Fruit fly (Drosophila melanogaster): Measurements from ENCODE around the gene fiz.

The fiz gene

DNA sequence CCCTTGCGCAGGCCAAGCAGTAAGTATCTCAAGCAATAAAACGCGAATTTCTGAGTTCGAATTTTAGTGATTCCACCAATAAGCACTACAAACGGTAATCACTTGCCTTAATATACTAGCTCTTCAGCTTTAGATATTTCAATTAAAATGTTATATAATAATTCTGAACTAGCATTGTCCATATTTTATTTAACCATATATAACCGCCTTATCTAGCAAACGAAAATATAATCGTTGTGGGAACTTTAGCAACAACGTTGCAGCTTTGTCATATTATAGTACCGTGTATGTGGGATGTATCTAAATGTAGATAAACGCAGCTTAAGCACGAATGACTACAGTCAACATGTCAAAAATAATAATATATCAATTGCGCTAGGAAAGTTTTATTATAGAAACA, 21.8 kb upstream of the fiz start:
- TF ChIP-seq tj (GFP tag; optimal IDR thresholded peaks at IDR 0.05) (no peak), pad (GFP tag; optimal IDR thresholded peaks at IDR 0.05) (no peak), Clk (GFP tag; optimal IDR thresholded peaks at IDR 0.05) (no peak), kay (GFP tag; ENCODE audit: borderline replicate concordance) (peak; percentile 50), CG14711 (tag; optimal IDR thresholded peaks at IDR 0.05) (no peak), CG12768 (GFP tag; optimal IDR thresholded peaks at IDR 0.05) (no peak), ovo (GFP tag; optimal IDR thresholded peaks at IDR 0.05) (no peak), cnc (optimal IDR thresholded peaks at IDR 0.05) (no peak)

DNA sequence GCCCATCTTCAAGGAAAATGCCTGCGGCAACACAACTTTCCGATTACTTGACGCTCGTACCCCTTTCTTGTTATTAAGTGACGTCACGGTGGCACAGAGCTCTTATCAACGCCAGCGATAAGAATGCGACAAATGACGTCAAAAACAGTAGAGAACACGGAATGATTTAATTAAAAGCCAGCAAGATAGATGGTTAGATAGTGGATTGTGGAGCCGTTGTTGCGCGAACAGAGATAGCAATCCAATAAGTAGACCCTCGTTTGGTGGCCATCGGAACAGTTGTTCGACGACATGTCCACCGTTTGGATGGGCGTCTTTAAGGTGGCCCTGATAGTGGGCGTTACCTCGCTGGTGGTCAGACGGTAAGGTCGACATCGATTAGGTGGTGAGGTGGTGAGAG, 20.3 kb upstream of the fiz start:
- TF ChIP-seq tj (GFP tag; optimal IDR thresholded peaks at IDR 0.05), result no peak
- TF ChIP-seq Mnt (GFP tag; optimal IDR thresholded peaks at IDR 0.05), result no peak
- peak; percentile 26 for TF ChIP-seq cic (GFP tag; optimal IDR thresholded peaks at IDR 0.05)
- TF ChIP-seq CG1620 (GFP tag; optimal IDR thresholded peaks at IDR 0.05), result no peak
- no peak for TF ChIP-seq toe (GFP tag; optimal IDR thresholded peaks at IDR 0.05)
- TF ChIP-seq Clk (GFP tag; optimal IDR thresholded peaks at IDR 0.05), result no peak

DNA sequence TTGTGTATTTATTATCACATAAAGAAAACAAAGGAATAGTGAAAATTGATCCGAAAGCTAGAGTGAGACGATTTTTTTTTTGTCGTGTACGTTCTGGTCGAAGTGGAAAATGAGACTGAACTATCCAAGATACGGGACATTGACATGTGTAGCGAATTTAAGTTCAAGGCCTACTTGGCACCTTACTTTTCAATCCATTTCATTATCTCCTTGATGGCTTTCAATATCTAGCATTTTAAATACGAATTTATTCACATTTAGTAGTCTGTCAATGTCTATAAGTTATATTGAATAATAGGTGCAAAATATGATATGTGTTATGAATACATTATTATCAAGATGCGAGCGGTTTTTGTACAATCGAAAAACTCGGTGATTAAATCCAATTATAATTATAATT, 19.3 kb upstream of the fiz start, which contains the start of gene CG32591:
Gene CG32591 (minus strand): TSS at position 101 of the 400 bp plus-strand sequence.
- TF ChIP-seq CG5204 (GFP tag; optimal IDR thresholded peaks at IDR 0.05) (no peak), Crg-1 (GFP tag; optimal IDR thresholded peaks at IDR 0.05) (no peak), Mnt (GFP tag; optimal IDR thresholded peaks at IDR 0.05) (no peak), CG33017 (tag; optimal IDR thresholded peaks at IDR 0.05) (no peak), Hr96 (GFP tag; optimal IDR thresholded peaks at IDR 0.05) (no peak), CG1620 (GFP tag; optimal IDR thresholded peaks at IDR 0.05) (no peak), cnc (optimal IDR thresholded peaks at IDR 0.05) (no peak), bab1 (GFP tag; optimal IDR thresholded peaks at IDR 0.05) (no peak), CG12768 (GFP tag; optimal IDR thresholded peaks at IDR 0.05) (no peak), CG7045 (GFP tag; optimal IDR thresholded peaks at IDR 0.05) (no peak), ovo (GFP tag; optimal IDR thresholded peaks at IDR 0.05) (no peak), pad (GFP tag; optimal IDR thresholded peaks at IDR 0.05) (no peak), Clk (GFP tag; optimal IDR thresholded peaks at IDR 0.05) (no peak), cic (GFP tag; optimal IDR thresholded peaks at IDR 0.05) (no peak), CG7101 (tag; optimal IDR thresholded peaks at IDR 0.05) (no peak), tj (GFP tag; optimal IDR thresholded peaks at IDR 0.05) (no peak)

- TF ChIP-seq CG12768 (GFP tag; optimal IDR thresholded peaks at IDR 0.05) (no peak), CG11617 (GFP tag; optimal IDR thresholded peaks at IDR 0.05) (no peak), ovo (GFP tag; optimal IDR thresholded peaks at IDR 0.05) (peak; percentile 35), cic (GFP tag; optimal IDR thresholded peaks at IDR 0.05) (no peak)
These were observed 13.9 kb upstream of the fiz start, which contains the start of gene CG9503 for dm6 chrX:14923277-14924019. CG9503 (minus strand) TSS chrX:14923493.

- no peak for TF ChIP-seq cnc (optimal IDR thresholded peaks at IDR 0.05)
- TF ChIP-seq CG12768 (GFP tag; optimal IDR thresholded peaks at IDR 0.05), result no peak
- no peak for TF ChIP-seq Clk (GFP tag; optimal IDR thresholded peaks at IDR 0.05)
- TF ChIP-seq toe (GFP tag; optimal IDR thresholded peaks at IDR 0.05), result no peak
- no peak for TF ChIP-seq CG7101 (tag; optimal IDR thresholded peaks at IDR 0.05)
- TF ChIP-seq Crg-1 (GFP tag; optimal IDR thresholded peaks at IDR 0.05), result no peak
- no peak for TF ChIP-seq bab1 (GFP tag; optimal IDR thresholded peaks at IDR 0.05)
- no peak for TF ChIP-seq CG14711 (tag; optimal IDR thresholded peaks at IDR 0.05)
- TF ChIP-seq CG33017 (tag; optimal IDR thresholded peaks at IDR 0.05), result no peak
- TF ChIP-seq ovo (GFP tag; optimal IDR thresholded peaks at IDR 0.05), result no peak
- TF ChIP-seq Mnt (GFP tag; optimal IDR thresholded peaks at IDR 0.05), result no peak
- no peak for TF ChIP-seq CG5204 (GFP tag; optimal IDR thresholded peaks at IDR 0.05)
- no peak for TF ChIP-seq pad (GFP tag; optimal IDR thresholded peaks at IDR 0.05)
- no peak for TF ChIP-seq CG7045 (GFP tag; optimal IDR thresholded peaks at IDR 0.05)
- TF ChIP-seq kay (GFP tag; ENCODE audit: borderline replicate concordance), result no peak
- TF ChIP-seq CG11617 (GFP tag; optimal IDR thresholded peaks at IDR 0.05), result no peak
- TF ChIP-seq tj (GFP tag; optimal IDR thresholded peaks at IDR 0.05), result no peak
These were observed 13.1 kb upstream of the fiz start for dm6 chrX:14922396-14923276.

- no peak for TF ChIP-seq toe (GFP tag; optimal IDR thresholded peaks at IDR 0.05)
- TF ChIP-seq CG7101 (tag; optimal IDR thresholded peaks at IDR 0.05), result peak; percentile 0
- peak; percentile 3 for TF ChIP-seq bab1 (GFP tag; optimal IDR thresholded peaks at IDR 0.05)
- no peak for TF ChIP-seq CG1620 (GFP tag; optimal IDR thresholded peaks at IDR 0.05)
- TF ChIP-seq Clk (GFP tag; optimal IDR thresholded peaks at IDR 0.05), result no peak
- peak; percentile 25 for TF ChIP-seq Hr96 (GFP tag; optimal IDR thresholded peaks at IDR 0.05)
- TF ChIP-seq cnc (optimal IDR thresholded peaks at IDR 0.05), result no peak
- TF ChIP-seq pad (GFP tag; optimal IDR thresholded peaks at IDR 0.05), result no peak
- TF ChIP-seq kay (GFP tag; ENCODE audit: borderline replicate concordance), result peak; percentile 38
- no peak for TF ChIP-seq CG33017 (tag; optimal IDR thresholded peaks at IDR 0.05)
- no peak for TF ChIP-seq Crg-1 (GFP tag; optimal IDR thresholded peaks at IDR 0.05)
- no peak for TF ChIP-seq CG12768 (GFP tag; optimal IDR thresholded peaks at IDR 0.05)
- TF ChIP-seq CG5204 (GFP tag; optimal IDR thresholded peaks at IDR 0.05), result peak; percentile 3
- no peak for TF ChIP-seq CG11617 (GFP tag; optimal IDR thresholded peaks at IDR 0.05)
- no peak for TF ChIP-seq cic (GFP tag; optimal IDR thresholded peaks at IDR 0.05)
These were observed 9.3 kb upstream of the fiz start, which contains the start of gene Eo for dm6 chrX:14918750-14919247. Eo (minus strand) TSS chrX:14918800.

Data from whole organism, adult.